Fruit fly (Drosophila melanogaster): Measurements from ENCODE around the gene Hakai.
A peak's percentile ranks its signal among the peaks of the same experiment; 100 is the strongest.

Hakai gene

dm6 chr2L:19605365-19605921 lies 23.2 kb upstream of the Hakai start:
- no peak for TF ChIP-seq Rel (GFP tag; optimal IDR thresholded peaks at IDR 0.05)
- no peak for TF ChIP-seq Rel (tag; optimal IDR thresholded peaks at IDR 0.05)
- no peak for TF ChIP-seq N (GFP tag; optimal IDR thresholded peaks at IDR 0.05)
- no peak for TF ChIP-seq pan (optimal IDR thresholded peaks at IDR 0.05)
- no peak for TF ChIP-seq psq (GFP tag; optimal IDR thresholded peaks at IDR 0.05)
- no peak for TF ChIP-seq OdsH (GFP tag; optimal IDR thresholded peaks at IDR 0.05)
- TF ChIP-seq h (GFP tag; optimal IDR thresholded peaks at IDR 0.05), result no peak
- no peak for TF ChIP-seq Abd-B (GFP tag; optimal IDR thresholded peaks at IDR 0.05)
- TF ChIP-seq brk (GFP tag; optimal IDR thresholded peaks at IDR 0.05), result no peak
- TF ChIP-seq dl (GFP tag; optimal IDR thresholded peaks at IDR 0.05; ENCODE audit: insufficient read depth in 1 of 2, partially characterized antibody in 2 of 2), result no peak
- TF ChIP-seq lola (GFP tag; optimal IDR thresholded peaks at IDR 0.05), result no peak
- TF ChIP-seq sage (GFP tag; optimal IDR thresholded peaks at IDR 0.05), result no peak
- no peak for TF ChIP-seq Hr83 (GFP tag; optimal IDR thresholded peaks at IDR 0.05; ENCODE audit: poor library complexity, severe bottlenecking)
- no peak for TF ChIP-seq Mio (GFP tag; optimal IDR thresholded peaks at IDR 0.05)
- TF ChIP-seq jim (GFP tag; optimal IDR thresholded peaks at IDR 0.05), result no peak

dm6 chr2L:19594102-19594501 lies 11.8 kb upstream of the Hakai start:
- no peak for TF ChIP-seq Vsx2 (GFP tag; optimal IDR thresholded peaks at IDR 0.05; ENCODE audit: partially characterized antibody)
- peak; percentile 90 for TF ChIP-seq Dfd (GFP tag; optimal IDR thresholded peaks at IDR 0.05)

- TF ChIP-seq brk (GFP tag; optimal IDR thresholded peaks at IDR 0.05) (no peak), Hnf4 (GFP tag; optimal IDR thresholded peaks at IDR 0.05) (no peak), pan (optimal IDR thresholded peaks at IDR 0.05) (no peak), Vsx2 (GFP tag; optimal IDR thresholded peaks at IDR 0.05; ENCODE audit: partially characterized antibody) (no peak), Myc (optimal IDR thresholded peaks at IDR 0.05) (no peak), CG32264 (GFP tag; optimal IDR thresholded peaks at IDR 0.05) (no peak), lola (GFP tag; optimal IDR thresholded peaks at IDR 0.05) (no peak), jim (GFP tag; optimal IDR thresholded peaks at IDR 0.05) (no peak), sv (GFP tag; optimal IDR thresholded peaks at IDR 0.05) (no peak), CrebA (GFP tag; optimal IDR thresholded peaks at IDR 0.05; ENCODE audit: borderline replicate concordance) (no peak), Hr78 (GFP tag; optimal IDR thresholded peaks at IDR 0.05) (no peak), Rel (GFP tag; optimal IDR thresholded peaks at IDR 0.05) (no peak), Rel (tag; optimal IDR thresholded peaks at IDR 0.05) (no peak), dsf (GFP tag; optimal IDR thresholded peaks at IDR 0.05; ENCODE audit: borderline replicate concordance) (no peak), OdsH (GFP tag; optimal IDR thresholded peaks at IDR 0.05) (no peak), dl (GFP tag; optimal IDR thresholded peaks at IDR 0.05; ENCODE audit: insufficient read depth in 1 of 2, partially characterized antibody in 2 of 2) (no peak), Dfd (GFP tag; optimal IDR thresholded peaks at IDR 0.05) (no peak), sage (GFP tag; optimal IDR thresholded peaks at IDR 0.05) (no peak)
Observed at dm6 chr2L:19590629-19591028, 8.4 kb upstream of the Hakai start.

dm6 chr2L:19588924-19589323 lies 6.7 kb upstream of the Hakai start:
- TF ChIP-seq Myc (optimal IDR thresholded peaks at IDR 0.05) (no peak), lola (GFP tag; optimal IDR thresholded peaks at IDR 0.05) (no peak), GATAd (GFP tag; optimal IDR thresholded peaks at IDR 0.05) (no peak), woc (GFP tag; optimal IDR thresholded peaks at IDR 0.05) (no peak), CG32264 (GFP tag; optimal IDR thresholded peaks at IDR 0.05) (no peak), jim (GFP tag; optimal IDR thresholded peaks at IDR 0.05) (no peak), br (GFP tag; optimal IDR thresholded peaks at IDR 0.05) (no peak), Hr83 (GFP tag; optimal IDR thresholded peaks at IDR 0.05; ENCODE audit: poor library complexity, severe bottlenecking) (no peak), Dif (GFP tag; optimal IDR thresholded peaks at IDR 0.05; ENCODE audit: partially characterized antibody) (no peak), Vsx2 (GFP tag; optimal IDR thresholded peaks at IDR 0.05; ENCODE audit: partially characterized antibody) (no peak), CrebA (GFP tag; optimal IDR thresholded peaks at IDR 0.05; ENCODE audit: borderline replicate concordance) (no peak), ey (GFP tag; optimal IDR thresholded peaks at IDR 0.05) (no peak), psq (GFP tag; optimal IDR thresholded peaks at IDR 0.05) (no peak), N (GFP tag; optimal IDR thresholded peaks at IDR 0.05) (no peak), dsf (GFP tag; optimal IDR thresholded peaks at IDR 0.05; ENCODE audit: borderline replicate concordance) (no peak), CG9705 (GFP tag; optimal IDR thresholded peaks at IDR 0.05) (no peak), HLH106 (tag; optimal IDR thresholded peaks at IDR 0.05) (no peak)

- TF ChIP-seq br (GFP tag; optimal IDR thresholded peaks at IDR 0.05) (no peak), N (GFP tag; optimal IDR thresholded peaks at IDR 0.05) (peak; percentile 66)
Observed at dm6 chr2L:19587334-19587659, 5.0 kb upstream of the Hakai start.
